Worm (Caenorhabditis elegans) whole organism, young adult: ENCODE results near the gene C50F7.6.

Experiments used
- ZK185.1 ChIP-seq: sonication (generic microtip); optimal IDR thresholded peaks from 2 replicates; lab custom pipeline; 2016; ENCODE audit warnings: mild to moderate bottlenecking, missing genetic modification characterization, missing compliant biosample characterization; ENCODE audit not compliant: poor library complexity, severe bottlenecking
- ama-1 ChIP-seq, 3 experiments: fragments of 150-350 bp in 1 of 3; sonication (generic microtip) in 2 of 3; optimal IDR thresholded peaks; 2 replicates each; lab custom pipeline; 2014 to 2018; ENCODE audit warnings: missing biosample characterization in 2 of 3, missing genetic modification characterization in 2 of 3, missing genetic modification reagents in 2 of 3
- ceh-27 ChIP-seq: fragments of 200-800 bp; sonication (Bioruptor generic); optimal IDR thresholded peaks from 2 replicates; lab custom pipeline; 2018; ENCODE audit warnings: mild to moderate bottlenecking, missing genetic modification characterization, moderate library complexity, missing compliant biosample characterization
- ceh-91 ChIP-seq: fragments of 200-800 bp; sonication (Bioruptor generic); IDR thresholded peaks from 2 replicates; pipeline ENCODE4 v1.3.6; 2022; ENCODE audit warnings: missing genetic modification reagents, missing genetic modification characterization, missing compliant biosample characterization
- chd-7 ChIP-seq: sonication (generic microtip); optimal IDR thresholded peaks from 2 replicates; lab custom pipeline; 2016; ENCODE audit warnings: mild to moderate bottlenecking, missing genetic modification characterization, moderate library complexity, missing compliant biosample characterization
- egl-18 ChIP-seq: fragments of 200-800 bp; sonication (Bioruptor generic); IDR thresholded peaks from 2 replicates; pipeline ENCODE4 v1.3.6; 2022; ENCODE audit warnings: missing genetic modification reagents, missing genetic modification characterization, missing compliant biosample characterization
- fkh-3 ChIP-seq: sonication (generic microtip); optimal IDR thresholded peaks from 2 replicates; lab custom pipeline; 2016; ENCODE audit warnings: mild to moderate bottlenecking, missing genetic modification characterization, missing compliant biosample characterization
- hmg-1.2 ChIP-seq: fragments of 200-800 bp; sonication (Bioruptor generic); IDR thresholded peaks from 2 replicates; pipeline ENCODE4 v1.3.6; 2022; ENCODE audit warnings: missing genetic modification reagents, missing genetic modification characterization, missing compliant biosample characterization
- hrde-1 ChIP-seq: sonication (generic microtip); optimal IDR thresholded peaks from 2 replicates; lab custom pipeline; 2016; ENCODE audit warnings: missing genetic modification characterization, mild to moderate bottlenecking, missing compliant biosample characterization, moderate library complexity, missing genotype, missing genetic modification reagents, borderline replicate concordance
- lsy-27 ChIP-seq: sonication (generic microtip); optimal IDR thresholded peaks from 2 replicates; lab custom pipeline; 2017; ENCODE audit warnings: missing genetic modification characterization, mild to moderate bottlenecking, missing compliant biosample characterization, antibody characterized with exemption, missing genotype, borderline replicate concordance; ENCODE audit not compliant: insufficient read depth
- mxl-1 ChIP-seq: sonication (generic microtip); optimal IDR thresholded peaks from 2 replicates; lab custom pipeline; 2016; ENCODE audit warnings: missing genetic modification characterization, missing compliant biosample characterization
- nfya-2 ChIP-seq: fragments of 200-800 bp; sonication (Bioruptor generic); IDR thresholded peaks from 2 replicates; pipeline ENCODE4 v1.3.6; 2022; ENCODE audit warnings: missing genetic modification reagents, missing genetic modification characterization, missing compliant biosample characterization
- nhr-27 ChIP-seq: fragments of 200-800 bp; sonication (Bioruptor generic); optimal IDR thresholded peaks from 2 replicates; lab custom pipeline; 2018; ENCODE audit warnings: mild to moderate bottlenecking, missing genetic modification characterization, moderate library complexity, missing compliant biosample characterization
- nhr-80 ChIP-seq: sonication (generic microtip); optimal IDR thresholded peaks from 2 replicates; lab custom pipeline; 2016; ENCODE audit warnings: missing genetic modification characterization, missing compliant biosample characterization
- pha-4 ChIP-seq: fragments of 150-350 bp; sonication (generic microtip); optimal IDR thresholded peaks from 2 replicates; lab custom pipeline; 2014; ENCODE audit warnings: missing biosample characterization, missing genetic modification reagents, missing genetic modification characterization
- tbx-9 ChIP-seq: sonication (generic microtip); optimal IDR thresholded peaks from 2 replicates; lab custom pipeline; 2016; ENCODE audit warnings: borderline replicate concordance, missing genetic modification characterization, inconsistent platforms, missing compliant biosample characterization
- ztf-6 ChIP-seq: fragments of 200-800 bp; sonication (Bioruptor generic); IDR thresholded peaks from 2 replicates; pipeline ENCODE4 v1.3.6; 2022; ENCODE audit warnings: missing genetic modification reagents, missing genetic modification characterization, missing compliant biosample characterization

Gene C50F7.6

ce11 chrIV:7679120-7679519, 43.9 kb downstream of the C50F7.6 start:
- TF ChIP-seq ceh-27 (no peak), nhr-80 (peak; percentile 61)

- TF ChIP-seq fkh-3 (tag; lab: Kevin White, UChicago) (no peak), nhr-27 (no peak), ZK185.1 (tag; lab: Kevin White, UChicago) (no peak), lsy-27 (tag; lab: Kevin White, UChicago) (no peak), ceh-91 (GFP tag; lab: Robert Waterston, UW) (no peak), mxl-1 (no peak), nfya-2 (no peak), ama-1 (optimal IDR thresholded peaks at IDR 0.05; lab: Kevin White, UChicago) (no peak), ama-1 (GFP tag; optimal IDR thresholded peaks at IDR 0.05; lab: Kevin White, UChicago) (no peak), hrde-1 (no peak), hmg-1.2 (GFP tag; lab: Robert Waterston, UW) (no peak), egl-18 (GFP tag; lab: Robert Waterston, UW) (no peak), tbx-9 (no peak), ztf-6 (GFP tag; lab: Robert Waterston, UW) (no peak), pha-4 (tag; lab: Kevin White, UChicago) (no peak)
These were observed 48.1 kb downstream of the C50F7.6 start, which contains the start of gene itr-1 for ce11 chrIV:7674874-7675273. Gene itr-1 (plus strand): TSS chrIV:7675174.

DNA sequence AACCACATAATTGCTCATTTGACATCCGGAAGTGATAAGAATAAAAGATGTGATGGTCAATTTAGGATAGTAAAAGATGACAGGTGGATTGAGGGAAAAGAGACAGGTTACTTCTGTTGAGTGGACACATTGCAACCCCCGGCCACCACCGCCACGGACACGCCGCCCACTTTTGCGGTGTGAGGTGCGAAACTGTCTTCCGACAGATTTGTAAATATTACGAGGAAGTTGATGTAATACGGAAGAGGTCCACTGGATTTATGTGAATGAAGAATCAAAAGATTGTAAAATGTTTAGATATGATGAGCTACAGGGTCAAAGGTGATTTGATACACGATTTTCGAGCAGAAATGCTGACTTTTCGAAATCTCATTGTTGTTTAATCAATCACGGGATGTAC, 50.1 kb downstream of the C50F7.6 start, which contains the start of gene C08G9.2:
TSS of gene C08G9.2 (minus strand) at position 101 of the 400 bp plus-strand sequence.
- no peak for TF ChIP-seq chd-7 (tag; lab: Kevin White, UChicago)
- TF ChIP-seq, all 124 proteins: peak for 0
